Worm (Caenorhabditis elegans): ENCODE data around the gene srg-61.

DNA sequence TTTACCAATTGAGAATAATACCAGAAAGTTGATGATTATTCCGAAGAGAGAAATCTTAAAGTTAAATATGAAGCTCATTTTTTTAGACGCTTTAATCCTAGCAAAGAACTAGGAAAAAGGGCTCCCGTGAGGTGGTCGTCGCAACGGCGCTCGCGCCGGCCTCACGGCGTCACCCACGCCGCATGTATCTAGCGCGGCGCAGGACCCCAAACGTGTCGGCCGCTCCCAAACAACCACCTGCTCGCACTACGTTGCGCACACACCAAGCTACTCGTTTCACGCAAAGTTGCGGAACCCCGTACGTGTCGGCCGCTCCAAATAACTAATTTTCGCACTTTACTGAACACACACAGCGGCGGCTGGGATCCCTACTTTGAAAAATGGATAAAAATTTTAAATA, 6.3 kb upstream of the srg-61 start:
- no peak for TF ChIP-seq snpc-4 (tag; optimal IDR thresholded peaks at IDR 0.05)
- TF ChIP-seq lin-39 (tag; optimal IDR thresholded peaks at IDR 0.05) = no peak
- no peak for TF ChIP-seq alr-1 (tag; optimal IDR thresholded peaks at IDR 0.05)
- no peak for TF ChIP-seq nhr-25 (tag; optimal IDR thresholded peaks at IDR 0.05)
- no peak for TF ChIP-seq crh-2 (tag; optimal IDR thresholded peaks at IDR 0.05)
- TF ChIP-seq unc-39 (tag; optimal IDR thresholded peaks at IDR 0.05) = no peak
- TF ChIP-seq nhr-12 (tag; optimal IDR thresholded peaks at IDR 0.05) = no peak
- TF ChIP-seq zag-1 (tag; optimal IDR thresholded peaks at IDR 0.05) = no peak
- TF ChIP-seq mbf-1 (tag; optimal IDR thresholded peaks at IDR 0.05) = no peak
- no peak for TF ChIP-seq ztf-1 (GFP tag; conservative IDR thresholded peaks at IDR 0.05)
- no peak for TF ChIP-seq unc-62 (GFP tag; optimal IDR thresholded peaks at IDR 0.05)

All from whole organism, L2 larva.